Worm (Caenorhabditis elegans): ENCODE measurements around the gene mnk-1.

DNA sequence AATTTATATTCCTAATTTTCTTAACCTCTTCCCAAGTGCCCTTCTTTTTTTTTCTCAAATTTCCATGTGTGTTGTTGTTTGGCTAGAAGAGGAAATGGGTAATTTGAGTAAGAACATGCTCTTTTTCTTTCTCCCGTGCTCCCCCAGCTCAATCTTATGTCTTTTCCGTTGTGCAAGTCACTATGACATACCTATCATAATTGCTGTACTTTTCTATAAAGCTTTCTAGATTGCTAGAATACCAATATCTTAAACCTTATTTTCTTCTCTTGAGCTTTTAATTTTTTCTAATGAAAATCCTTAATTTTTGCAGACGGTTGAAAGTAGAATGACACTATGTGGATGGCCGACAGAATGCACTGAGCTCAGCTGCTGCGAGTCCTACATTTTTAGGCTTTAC is 15.5 kb upstream of the mnk-1 start, which contains the start of gene txt-13:
- TF ChIP-seq him-1 (tag; optimal IDR thresholded peaks at IDR 0.05), result no peak
- TF ChIP-seq dao-5 (tag; optimal IDR thresholded peaks at IDR 0.05), result no peak
- TF ChIP-seq W03F9.2 (tag; optimal IDR thresholded peaks at IDR 0.05), result no peak

All from whole organism, L4/young adult.